Worm (Caenorhabditis elegans) whole organism, young adult: ENCODE results near the gene aakg-5.

ENCODE experiments used
- B0019.2 ChIP-seq: fragments of 200-800 bp; sonication (Bioruptor generic); conservative IDR thresholded peaks from 2 replicates; pipeline ENCODE4 v1.3.6; 2022; ENCODE audit warnings: missing genetic modification reagents, missing genetic modification characterization, missing compliant biosample characterization
- B0336.3 ChIP-seq: fragments of 200-800 bp; sonication (Bioruptor generic); IDR thresholded peaks from 2 replicates; pipeline ENCODE4 v1.3.6; 2022; ENCODE audit warnings: missing genetic modification characterization, missing compliant biosample characterization
- Y53G8AR.9 ChIP-seq: fragments of 200-800 bp; sonication (Bioruptor generic); conservative IDR thresholded peaks from 2 replicates; pipeline ENCODE4 v1.3.6; 2022; ENCODE audit warnings: missing genetic modification reagents, missing genetic modification characterization, missing compliant biosample characterization
- Y56A3A.18 ChIP-seq: fragments of 200-800 bp; sonication (Bioruptor generic); IDR thresholded peaks from 2 replicates; pipeline ENCODE4 v1.3.6; 2022; ENCODE audit warnings: missing genetic modification reagents, missing genetic modification characterization, missing compliant biosample characterization
- ama-1 ChIP-seq, 3 experiments: fragments of 150-350 bp in 1 of 3; sonication (generic microtip) in 2 of 3; optimal IDR thresholded peaks; 2 replicates each; lab custom pipeline; 2014 to 2018; ENCODE audit warnings: missing biosample characterization in 2 of 3, missing genetic modification characterization in 2 of 3, missing genetic modification reagents in 2 of 3
- him-1 ChIP-seq: sonication (generic microtip); optimal IDR thresholded peaks from 2 replicates; lab custom pipeline; 2016; ENCODE audit warnings: missing genotype, missing genetic modification reagents, missing genetic modification characterization, missing compliant biosample characterization
- madf-3 ChIP-seq: fragments of 200-800 bp; sonication (Bioruptor generic); IDR thresholded peaks from 2 replicates; pipeline ENCODE4 v1.3.6; 2022; ENCODE audit warnings: missing genetic modification reagents, missing genetic modification characterization, missing compliant biosample characterization
- pbrm-1 ChIP-seq: fragments of 200-800 bp; sonication (Bioruptor generic); IDR thresholded peaks from 2 replicates; pipeline ENCODE4 v1.3.6; 2022; ENCODE audit warnings: missing genetic modification reagents, missing genetic modification characterization, missing compliant biosample characterization
- unc-62 ChIP-seq: fragments of 150-350 bp; optimal IDR thresholded peaks from 2 replicates; lab custom pipeline; 2014; ENCODE audit warnings: missing biosample characterization, missing genetic modification reagents, missing genetic modification characterization

DNA sequence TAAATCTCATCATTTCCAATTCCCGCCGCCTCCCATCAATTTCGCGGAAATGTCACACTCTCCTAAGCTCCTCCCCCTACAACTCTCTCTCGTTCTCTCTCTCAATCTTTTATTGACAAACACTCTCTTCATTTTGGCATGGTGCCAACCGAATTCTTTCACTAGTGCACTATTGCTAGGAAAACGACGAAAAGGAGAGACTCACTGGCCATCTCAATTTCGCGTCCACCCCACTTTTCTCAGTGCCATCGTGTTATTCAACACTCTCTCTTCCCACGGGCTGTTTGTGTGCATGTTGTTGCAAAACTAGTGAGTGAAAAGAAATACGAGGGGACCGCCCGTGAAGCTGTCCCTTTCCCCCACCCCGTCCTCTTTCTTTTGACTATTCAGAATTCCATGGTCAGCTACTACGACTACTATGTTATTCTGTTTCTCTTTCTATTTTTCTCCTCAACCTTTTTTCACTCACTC lies 10.0 kb upstream of the aakg-5 start:
- TF ChIP-seq B0336.3, result no peak
- TF ChIP-seq Y53G8AR.9, result no peak
- no peak for TF ChIP-seq him-1 (tag; lab: Kevin White, UChicago)
- no peak for TF ChIP-seq ama-1 (optimal IDR thresholded peaks at IDR 0.05; lab: Kevin White, UChicago)
- TF ChIP-seq ama-1 (GFP tag; optimal IDR thresholded peaks at IDR 0.05; lab: Kevin White, UChicago), result no peak
- TF ChIP-seq Y56A3A.18 (GFP tag; lab: Robert Waterston, UW), result no peak
- no peak for TF ChIP-seq pbrm-1
- TF ChIP-seq unc-62 (GFP tag; lab: Kevin White, UChicago), result no peak
- no peak for TF ChIP-seq madf-3
- TF ChIP-seq B0019.2 (GFP tag; lab: Robert Waterston, UW), result no peak
